Fruit fly (Drosophila melanogaster): ENCODE measurements around the gene Pde1c.
A peak's percentile ranks its signal among the peaks of the same experiment; 100 is the strongest.

The Pde1c gene

DNA sequence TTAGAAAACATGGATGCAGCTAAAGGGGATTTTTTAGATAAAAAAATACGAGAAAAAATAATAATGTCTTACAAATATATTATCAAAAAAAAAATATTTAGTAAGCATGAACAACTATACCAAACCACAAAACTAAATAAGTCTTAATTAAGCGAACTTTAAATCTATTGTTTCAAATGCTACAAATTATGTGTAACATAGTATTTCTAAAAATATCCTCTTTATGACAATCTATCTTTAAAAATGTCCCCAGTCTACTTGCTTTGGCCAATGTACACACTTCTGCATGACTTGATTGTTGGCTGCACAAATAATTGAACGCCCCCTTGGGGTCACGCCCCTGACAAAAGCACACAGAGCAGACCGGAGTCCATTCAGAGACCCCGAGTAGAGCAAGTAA is 3.2 kb upstream of the Pde1c start (continued):
- no peak for TF ChIP-seq sug (tag; optimal IDR thresholded peaks at IDR 0.05)
- no peak for TF ChIP-seq al (GFP tag; IDR thresholded peaks at IDR 0.05)
- TF ChIP-seq Ssrp (tag; optimal IDR thresholded peaks at IDR 0.05) = no peak
- TF ChIP-seq CG10147 (GFP tag; optimal IDR thresholded peaks at IDR 0.05) = no peak
- TF ChIP-seq CG2120 (GFP tag; optimal IDR thresholded peaks at IDR 0.05) = no peak
- no peak for TF ChIP-seq Deaf1 (tag; optimal IDR thresholded peaks at IDR 0.05)
- TF ChIP-seq Camta (GFP tag; optimal IDR thresholded peaks at IDR 0.05) = no peak
- TF ChIP-seq HHEX (GFP tag; optimal IDR thresholded peaks at IDR 0.05) = peak; percentile 8
- no peak for TF ChIP-seq CG9817 (tag; optimal IDR thresholded peaks at IDR 0.05)
- TF ChIP-seq CG6654 (GFP tag; optimal IDR thresholded peaks at IDR 0.05) = no peak
- no peak for TF ChIP-seq lov (optimal IDR thresholded peaks at IDR 0.05)
- TF ChIP-seq lov (GFP tag; IDR thresholded peaks at IDR 0.05) = no peak
- TF ChIP-seq Ets65A (GFP tag) = peak; percentile 72
- TF ChIP-seq CG18619 (GFP tag; optimal IDR thresholded peaks at IDR 0.05) = peak; percentile 26
- TF ChIP-seq h (optimal IDR thresholded peaks at IDR 0.05) = no peak
- TF ChIP-seq Nf-YA (GFP tag; IDR thresholded peaks at IDR 0.05) = no peak
- TF ChIP-seq fd96Cb (tag; optimal IDR thresholded peaks at IDR 0.05) = peak; percentile 8
- no peak for TF ChIP-seq Nf-YC (tag; optimal IDR thresholded peaks at IDR 0.05)
- TF ChIP-seq corto (GFP tag; optimal IDR thresholded peaks at IDR 0.05) = no peak
- TF ChIP-seq Asciz (GFP tag; optimal IDR thresholded peaks at IDR 0.05) = no peak
- TF ChIP-seq Jarid2 (GFP tag; optimal IDR thresholded peaks at IDR 0.05) = no peak
- no peak for TF ChIP-seq zfh2 (GFP tag; optimal IDR thresholded peaks at IDR 0.05)
- TF ChIP-seq wdn (GFP tag; IDR thresholded peaks at IDR 0.05) = no peak
- TF ChIP-seq dmrt99B (tag; optimal IDR thresholded peaks at IDR 0.05) = peak; percentile 50
- no peak for TF ChIP-seq C15 (GFP tag; IDR thresholded peaks at IDR 0.05)
- TF ChIP-seq tup (GFP tag; optimal IDR thresholded peaks at IDR 0.05) = no peak
- no peak for TF ChIP-seq CG15601 (tag; optimal IDR thresholded peaks at IDR 0.05)
- TF ChIP-seq Rx (GFP tag; IDR thresholded peaks at IDR 0.05) = no peak
- TF ChIP-seq Taf1 (GFP tag; IDR thresholded peaks at IDR 0.05) = no peak
- no peak for TF ChIP-seq sc (optimal IDR thresholded peaks at IDR 0.05)
- TF ChIP-seq sc (GFP tag; optimal IDR thresholded peaks at IDR 0.05) = no peak
- TF ChIP-seq tgo (GFP tag; IDR thresholded peaks at IDR 0.05) = no peak
- no peak for TF ChIP-seq dmrt11E (tag; optimal IDR thresholded peaks at IDR 0.05)
- TF ChIP-seq CG10321 (GFP tag; IDR thresholded peaks at IDR 0.05) = no peak
- no peak for TF ChIP-seq CG2712 (tag; optimal IDR thresholded peaks at IDR 0.05)
- no peak for TF ChIP-seq az2 (GFP tag; optimal IDR thresholded peaks at IDR 0.05)
- no peak for TF ChIP-seq CG4404 (GFP tag; IDR thresholded peaks at IDR 0.05)
- no peak for TF ChIP-seq CG9437 (GFP tag; optimal IDR thresholded peaks at IDR 0.05)
- TF ChIP-seq CG6854 (GFP tag; optimal IDR thresholded peaks at IDR 0.05) = no peak
- no peak for TF ChIP-seq pan (optimal IDR thresholded peaks at IDR 0.05)
- no peak for TF ChIP-seq pan (GFP tag; optimal IDR thresholded peaks at IDR 0.05 in 1 of 2, IDR thresholded peaks at IDR 0.05 in 1 of 2)
- TF ChIP-seq Hr39 (optimal IDR thresholded peaks at IDR 0.05) = no peak
- no peak for TF ChIP-seq MESR4 (GFP tag; optimal IDR thresholded peaks at IDR 0.05)
- no peak for TF ChIP-seq Myb (GFP tag; optimal IDR thresholded peaks at IDR 0.05)
- no peak for TF ChIP-seq CG4820 (GFP tag; optimal IDR thresholded peaks at IDR 0.05)
- TF ChIP-seq CG6765 (GFP tag; optimal IDR thresholded peaks at IDR 0.05) = no peak
- no peak for TF ChIP-seq MTF-1 (GFP tag; optimal IDR thresholded peaks at IDR 0.05; ENCODE audit: borderline replicate concordance)
- TF ChIP-seq CG32767 (GFP tag; IDR thresholded peaks at IDR 0.05) = no peak
- TF ChIP-seq unpg (GFP tag; optimal IDR thresholded peaks at IDR 0.05) = no peak
- TF ChIP-seq ind (GFP tag; optimal IDR thresholded peaks at IDR 0.05) = peak; percentile 9
- no peak for TF ChIP-seq fd102C (GFP tag; optimal IDR thresholded peaks at IDR 0.05)
- TF ChIP-seq CG14710 (tag; optimal IDR thresholded peaks at IDR 0.05) = no peak
- no peak for TF ChIP-seq CG10274 (GFP tag; optimal IDR thresholded peaks at IDR 0.05)
- TF ChIP-seq sima (GFP tag; optimal IDR thresholded peaks at IDR 0.05) = no peak
